Worm (Caenorhabditis elegans): ENCODE data around the gene C40C9.4.

The C40C9.4 gene

DNA sequence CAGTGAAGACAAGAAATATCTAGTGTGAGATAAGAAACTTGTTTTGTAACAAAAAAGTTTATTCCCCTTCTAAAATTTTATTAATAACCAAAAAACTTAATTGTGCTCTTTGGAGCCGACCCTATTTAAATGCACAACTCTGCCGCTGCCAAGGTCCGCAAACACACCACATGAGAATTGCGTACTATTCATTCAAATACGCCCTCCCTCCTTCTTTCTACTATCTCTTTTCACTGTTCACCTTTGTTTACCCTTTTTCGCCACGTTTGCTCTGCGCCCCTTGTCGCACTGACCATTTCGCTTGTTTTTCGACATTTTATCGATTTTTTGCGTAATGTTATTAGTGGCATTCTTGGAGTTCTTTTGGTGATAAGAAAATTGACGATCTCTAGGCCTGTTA lies 18.7 kb downstream of the C40C9.4 start (continued):
- TF ChIP-seq ceh-45 (GFP tag; IDR thresholded peaks at IDR 0.05) = no peak
- no peak for TF ChIP-seq hlh-8 (tag; optimal IDR thresholded peaks at IDR 0.05)
- peak; percentile 45; the same call in 1 of the 2 replicates for TF ChIP-seq sox-2 (GFP tag; IDR thresholded peaks at IDR 0.05)
- peak; percentile 30 for TF ChIP-seq ceh-31 (tag; optimal IDR thresholded peaks at IDR 0.05)
- TF ChIP-seq pax-1 (tag; optimal IDR thresholded peaks at IDR 0.05) = peak; percentile 56
- no peak for TF ChIP-seq F13H6.1 (tag; optimal IDR thresholded peaks at IDR 0.05)
- TF ChIP-seq ceh-48 (tag; optimal IDR thresholded peaks at IDR 0.05) = no peak
- no peak for TF ChIP-seq ets-4 (tag; optimal IDR thresholded peaks at IDR 0.05)
- no peak for TF ChIP-seq ceh-24 (tag; optimal IDR thresholded peaks at IDR 0.05)

DNA sequence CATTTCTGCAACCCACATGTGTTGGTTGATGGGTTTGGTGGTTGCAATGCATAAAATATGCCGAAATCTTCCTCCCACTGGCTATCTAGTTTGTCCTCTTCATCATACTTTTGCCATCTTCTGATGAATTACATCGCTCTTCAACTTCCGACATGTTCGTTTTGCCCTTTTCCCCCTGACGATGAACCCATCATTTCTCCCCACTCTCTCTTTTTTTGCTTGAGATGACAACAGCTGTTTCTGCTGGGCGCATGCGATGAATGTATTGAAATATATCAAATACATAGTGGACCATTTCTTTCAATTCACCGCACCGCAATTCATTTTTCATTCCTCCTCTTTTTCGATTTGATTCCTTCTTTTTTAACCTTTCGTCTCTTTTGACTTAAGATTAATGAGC lies 20.1 kb downstream of the C40C9.4 start:
- TF ChIP-seq ceh-18 (tag; optimal IDR thresholded peaks at IDR 0.05) = peak; percentile 8
- no peak for TF ChIP-seq C08G9.2 (tag; optimal IDR thresholded peaks at IDR 0.05)
- no peak for TF ChIP-seq K09A11.1 (tag; optimal IDR thresholded peaks at IDR 0.05; ENCODE audit: insufficient read depth)
- TF ChIP-seq pha-2 (tag; optimal IDR thresholded peaks at IDR 0.05) = no peak

DNA sequence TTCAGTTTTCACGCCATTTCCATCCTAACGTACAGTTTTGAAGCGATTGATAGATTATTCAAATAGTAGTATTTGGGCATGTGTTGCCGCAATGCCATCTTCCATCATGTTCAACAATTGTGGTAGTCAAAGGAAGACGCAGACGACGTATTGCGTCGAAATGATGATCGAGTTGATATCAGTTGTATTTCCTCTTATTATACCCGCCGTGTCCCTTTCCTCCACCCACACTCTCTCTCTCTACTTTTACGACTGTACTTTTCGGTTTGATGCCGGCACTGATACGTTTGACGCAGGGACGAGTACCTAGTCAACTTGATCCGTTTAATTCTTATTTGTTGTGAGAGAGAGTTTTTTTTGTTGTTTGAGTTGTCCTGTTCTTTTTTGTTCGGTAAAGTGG lies 21.7 kb downstream of the C40C9.4 start:
- TF ChIP-seq lim-6 (tag; optimal IDR thresholded peaks at IDR 0.05) = no peak
- no peak for TF ChIP-seq elt-2 (tag; optimal IDR thresholded peaks at IDR 0.05)

DNA sequence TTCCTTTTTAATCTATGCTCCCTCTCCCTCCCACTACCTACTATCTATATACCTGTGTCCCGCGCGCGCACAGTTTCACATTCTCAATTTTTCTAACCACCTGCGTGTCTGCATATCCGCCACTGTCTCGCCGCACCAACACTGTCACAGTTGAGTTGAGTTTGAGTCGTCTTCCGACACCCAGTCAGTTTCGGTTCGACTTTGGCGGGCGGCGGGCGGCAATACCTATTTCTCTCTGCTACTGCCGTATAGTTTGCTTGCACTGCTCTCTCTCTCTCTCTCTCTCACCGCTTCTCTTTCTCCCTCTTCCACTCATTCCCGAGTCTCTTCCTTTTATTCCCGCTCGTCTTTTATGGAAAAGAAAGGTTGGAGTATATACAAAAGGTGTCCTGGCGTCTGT lies 24.5 kb downstream of the C40C9.4 start:
- TF ChIP-seq ceh-18 (tag; optimal IDR thresholded peaks at IDR 0.05) (peak; percentile 43), tbx-2 (tag; optimal IDR thresholded peaks at IDR 0.05) (peak; percentile 42), zip-5 (tag; optimal IDR thresholded peaks at IDR 0.05) (no peak), pax-1 (tag; optimal IDR thresholded peaks at IDR 0.05) (peak; percentile 71), ceh-45 (GFP tag; IDR thresholded peaks at IDR 0.05) (no peak), ceh-30 (tag; optimal IDR thresholded peaks at IDR 0.05) (no peak), ztf-16 (tag; optimal IDR thresholded peaks at IDR 0.05) (peak; percentile 50), ceh-31 (tag; optimal IDR thresholded peaks at IDR 0.05) (peak; percentile 53), pros-1 (tag; optimal IDR thresholded peaks at IDR 0.05) (peak; percentile 33), nfya-1 (tag; optimal IDR thresholded peaks at IDR 0.05) (peak; percentile 38), C08G9.2 (tag; optimal IDR thresholded peaks at IDR 0.05) (peak; percentile 23), elt-2 (tag; optimal IDR thresholded peaks at IDR 0.05) (peak; percentile 24), ceh-2 (tag; optimal IDR thresholded peaks at IDR 0.05) (peak; percentile 6), unc-3 (GFP tag; conservative IDR thresholded peaks at IDR 0.05) (no peak), unc-3 (tag; optimal IDR thresholded peaks at IDR 0.05) (no peak), sox-4 (tag; optimal IDR thresholded peaks at IDR 0.05) (no peak), ttx-3 (tag; optimal IDR thresholded peaks at IDR 0.05) (no peak), unc-55 (GFP tag; optimal IDR thresholded peaks at IDR 0.05) (no peak), ceh-34 (tag; optimal IDR thresholded peaks at IDR 0.05) (peak; percentile 23), ref-2 (tag; optimal IDR thresholded peaks at IDR 0.05) (peak; percentile 56), hlh-30 (tag; optimal IDR thresholded peaks at IDR 0.05; ENCODE audit: insufficient read depth) (peak; percentile 25), T23F11.4 (GFP tag; optimal IDR thresholded peaks at IDR 0.05) (peak; percentile 46), fkh-6 (tag; optimal IDR thresholded peaks at IDR 0.05) (peak; percentile 38), ceh-48 (tag; optimal IDR thresholded peaks at IDR 0.05) (no peak), pha-2 (tag; optimal IDR thresholded peaks at IDR 0.05) (peak; percentile 20), npax-4 (tag; optimal IDR thresholded peaks at IDR 0.05) (no peak), fax-1 (tag; optimal IDR thresholded peaks at IDR 0.05) (peak; percentile 17), hlh-13 (GFP tag; optimal IDR thresholded peaks at IDR 0.05) (no peak), sdc-2 (tag; optimal IDR thresholded peaks at IDR 0.05) (peak; percentile 41)

DNA sequence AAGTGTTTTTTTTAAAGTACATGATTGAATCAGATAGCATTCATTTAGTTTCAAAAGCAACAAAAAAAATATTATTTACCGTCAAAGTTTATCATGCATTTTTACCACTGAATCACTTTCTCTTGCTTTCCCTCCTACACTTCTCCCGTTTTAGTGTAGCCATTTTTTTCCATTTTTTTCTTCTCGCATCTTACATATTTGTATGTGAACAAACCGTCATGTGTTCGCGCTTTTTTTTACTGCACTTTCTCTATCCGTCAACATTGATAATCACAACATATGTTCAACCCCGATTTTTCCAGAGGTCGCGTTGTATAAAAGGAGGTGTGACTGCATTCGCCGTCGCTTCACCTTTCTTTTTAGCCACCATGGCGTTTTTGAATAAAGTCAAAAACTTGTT lies 26.0 kb downstream of the C40C9.4 start, which contains the start of gene gck-4:
TSS of gene gck-4 (plus strand) at position 301 of the 400 bp plus-strand sequence.
- TF ChIP-seq sdc-2 (tag; optimal IDR thresholded peaks at IDR 0.05) = no peak
- no peak for TF ChIP-seq dve-1 (tag; optimal IDR thresholded peaks at IDR 0.05)
- TF ChIP-seq pros-1 (tag; optimal IDR thresholded peaks at IDR 0.05) = no peak
- no peak for TF ChIP-seq nhr-11 (tag; optimal IDR thresholded peaks at IDR 0.05)
- TF ChIP-seq fkh-6 (tag; optimal IDR thresholded peaks at IDR 0.05) = no peak
- no peak for TF ChIP-seq rnt-1 (tag; optimal IDR thresholded peaks at IDR 0.05)
- no peak for TF ChIP-seq pqm-1 (tag; optimal IDR thresholded peaks at IDR 0.05)
- TF ChIP-seq unc-3 (GFP tag; conservative IDR thresholded peaks at IDR 0.05) = no peak
- no peak for TF ChIP-seq unc-3 (tag; optimal IDR thresholded peaks at IDR 0.05)
- no peak for TF ChIP-seq hlh-6 (tag; optimal IDR thresholded peaks at IDR 0.05)
- no peak for TF ChIP-seq unc-42 (tag; optimal IDR thresholded peaks at IDR 0.05)
- no peak for TF ChIP-seq unc-86 (tag; optimal IDR thresholded peaks at IDR 0.05)
- no peak for TF ChIP-seq ceh-34 (tag; optimal IDR thresholded peaks at IDR 0.05)
- no peak for TF ChIP-seq F13H6.1 (tag; optimal IDR thresholded peaks at IDR 0.05)
- no peak for TF ChIP-seq ceh-24 (tag; optimal IDR thresholded peaks at IDR 0.05)
- no peak for TF ChIP-seq ttx-3 (tag; optimal IDR thresholded peaks at IDR 0.05)
- no peak for TF ChIP-seq mec-3 (tag; optimal IDR thresholded peaks at IDR 0.05; ENCODE audit: borderline replicate concordance)

Measured in whole organism, late embryonic.